Worm (Caenorhabditis elegans): ENCODE measurements around the gene ador-1.

DNA sequence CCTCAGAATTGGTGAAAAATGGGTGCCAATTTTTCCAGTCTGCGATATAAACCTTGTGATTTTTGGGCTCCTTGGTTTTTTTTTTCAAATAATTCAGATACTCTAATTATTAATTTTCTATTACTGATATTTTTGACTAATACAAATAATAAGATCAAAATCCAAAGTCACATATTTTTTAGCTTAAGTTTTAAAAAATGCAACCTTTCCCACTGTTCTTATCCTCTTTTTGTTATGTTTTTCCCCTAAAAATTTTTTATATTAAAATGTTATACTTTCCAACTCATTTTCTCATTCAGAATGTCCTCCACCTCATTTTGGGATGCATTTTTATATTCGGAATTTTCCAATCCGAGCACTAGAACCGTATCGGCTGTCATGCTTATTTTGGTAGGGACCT, 28.3 kb upstream of the ador-1 start, which contains the start of gene srx-120:
- TF ChIP-seq T22C8.4 (GFP tag; IDR thresholded peaks at IDR 0.05) (no peak), tab-1 (GFP tag; IDR thresholded peaks at IDR 0.05) (no peak), flt-1 (GFP tag; IDR thresholded peaks at IDR 0.05) (no peak), cog-1 (tag; optimal IDR thresholded peaks at IDR 0.05) (no peak), klf-2 (GFP tag; conservative IDR thresholded peaks at IDR 0.05) (no peak), med-1 (GFP tag; optimal IDR thresholded peaks at IDR 0.05; ENCODE audit: insufficient read depth) (no peak), ref-1 (GFP tag; conservative IDR thresholded peaks at IDR 0.05) (no peak)
